Worm (Caenorhabditis elegans) whole organism, late embryonic: ENCODE measurements around the gene C30G12.1.

Experiments used
- C38D4.7 ChIP-seq: fragments of 200-800 bp; sonication (Bioruptor generic); optimal IDR thresholded peaks from 2 replicates; lab custom pipeline; 2018; ENCODE audit warnings: mild to moderate bottlenecking, missing genetic modification characterization, moderate library complexity, missing compliant biosample characterization
- F13H6.1 ChIP-seq: sonication (generic microtip); optimal IDR thresholded peaks from 2 replicates; lab custom pipeline; 2016; ENCODE audit warnings: missing genetic modification characterization, missing compliant biosample characterization
- ceh-14 ChIP-seq: sonication (generic microtip); optimal IDR thresholded peaks from 2 replicates; lab custom pipeline; 2016; ENCODE audit warnings: missing genotype, missing genetic modification characterization, missing compliant biosample characterization
- ceh-2 ChIP-seq: sonication (generic microtip); optimal IDR thresholded peaks from 2 replicates; lab custom pipeline; 2016; ENCODE audit warnings: missing genotype, missing genetic modification characterization, missing compliant biosample characterization
- ceh-24 ChIP-seq: sonication (generic microtip); optimal IDR thresholded peaks from 2 replicates; lab custom pipeline; 2016; ENCODE audit warnings: mild to moderate bottlenecking, missing genetic modification characterization, missing compliant biosample characterization
- ceh-30 ChIP-seq: fragments of 150-350 bp; optimal IDR thresholded peaks from 2 replicates; lab custom pipeline; 2014; ENCODE audit warnings: missing biosample characterization, missing genetic modification characterization
- ceh-31 ChIP-seq: sonication (generic microtip); optimal IDR thresholded peaks from 2 replicates; lab custom pipeline; 2016; ENCODE audit warnings: missing genetic modification characterization, missing compliant biosample characterization
- ceh-34 ChIP-seq: sonication (generic microtip); optimal IDR thresholded peaks from 2 replicates; lab custom pipeline; 2016; ENCODE audit warnings: mild to moderate bottlenecking, missing genetic modification characterization, missing compliant biosample characterization
- ceh-48 ChIP-seq: sonication (generic microtip); optimal IDR thresholded peaks from 2 replicates; lab custom pipeline; 2016; ENCODE audit warnings: missing genetic modification characterization, inconsistent platforms, missing compliant biosample characterization
- ceh-6 ChIP-seq: fragments of 200-800 bp; sonication (Bioruptor generic); optimal IDR thresholded peaks from 2 replicates; lab custom pipeline; 2018; ENCODE audit warnings: mild to moderate bottlenecking, missing genetic modification characterization, missing compliant biosample characterization
- che-1 ChIP-seq: sonication (generic microtip); optimal IDR thresholded peaks from 2 replicates; lab custom pipeline; 2016; ENCODE audit warnings: mild to moderate bottlenecking, missing genetic modification characterization, missing compliant biosample characterization
- dve-1 ChIP-seq: sonication (generic microtip); optimal IDR thresholded peaks from 2 replicates; lab custom pipeline; 2017; ENCODE audit warnings: antibody characterized with exemption, mild to moderate bottlenecking, missing genetic modification characterization, missing compliant biosample characterization
- ets-4 ChIP-seq: sonication (generic microtip); optimal IDR thresholded peaks from 2 replicates; lab custom pipeline; 2016; ENCODE audit warnings: missing genetic modification characterization, missing compliant biosample characterization
- eyg-1 ChIP-seq: sonication (generic microtip); optimal IDR thresholded peaks from 2 replicates; lab custom pipeline; 2016; ENCODE audit warnings: missing genotype, missing genetic modification characterization, missing compliant biosample characterization
- fax-1 ChIP-seq: sonication (generic microtip); optimal IDR thresholded peaks from 2 replicates; lab custom pipeline; 2016; ENCODE audit warnings: missing genotype, missing genetic modification characterization, missing compliant biosample characterization
- fkh-10 ChIP-seq: fragments of 150-350 bp; optimal IDR thresholded peaks from 2 replicates; lab custom pipeline; 2014; ENCODE audit warnings: missing biosample characterization, missing genetic modification reagents, missing genetic modification characterization
- hlh-15 ChIP-seq: sonication (generic microtip); optimal IDR thresholded peaks from 2 replicates; lab custom pipeline; 2016; ENCODE audit warnings: missing genetic modification characterization, missing compliant biosample characterization
- hlh-30 ChIP-seq: sonication (generic microtip); optimal IDR thresholded peaks from 2 replicates; lab custom pipeline; 2017; ENCODE audit warnings: antibody characterized with exemption, missing genetic modification characterization, missing compliant biosample characterization; ENCODE audit not compliant: insufficient read depth
- hlh-6 ChIP-seq: sonication (generic microtip); optimal IDR thresholded peaks from 2 replicates; lab custom pipeline; 2016; ENCODE audit warnings: missing genotype, missing genetic modification characterization, missing compliant biosample characterization
- lim-6 ChIP-seq: sonication (generic microtip); optimal IDR thresholded peaks from 2 replicates; lab custom pipeline; 2016; ENCODE audit warnings: missing genetic modification characterization, missing compliant biosample characterization
- lin-11 ChIP-seq: fragments of 200-800 bp; sonication (Bioruptor generic); optimal IDR thresholded peaks from 2 replicates; lab custom pipeline; 2018; ENCODE audit warnings: mild to moderate bottlenecking, missing genetic modification characterization, missing compliant biosample characterization
- madf-2 ChIP-seq: sonication (generic microtip); optimal IDR thresholded peaks from 2 replicates; lab custom pipeline; 2017; ENCODE audit warnings: missing genetic modification characterization, missing compliant biosample characterization
- mec-3 ChIP-seq: sonication (generic microtip); optimal IDR thresholded peaks from 2 replicates; lab custom pipeline; 2016; ENCODE audit warnings: borderline replicate concordance, missing genetic modification characterization, missing compliant biosample characterization
- nfya-1 ChIP-seq: sonication (generic microtip); optimal IDR thresholded peaks from 2 replicates; lab custom pipeline; 2017; ENCODE audit warnings: missing genetic modification characterization, mild to moderate bottlenecking, missing compliant biosample characterization, antibody characterized with exemption, moderate library complexity
- npax-4 ChIP-seq: sonication (generic microtip); optimal IDR thresholded peaks from 2 replicates; lab custom pipeline; 2016; ENCODE audit warnings: missing genetic modification characterization, missing compliant biosample characterization
- odd-2 ChIP-seq: sonication (generic microtip); optimal IDR thresholded peaks from 2 replicates; lab custom pipeline; 2017; ENCODE audit warnings: antibody characterized with exemption, mild to moderate bottlenecking, missing genetic modification characterization, missing compliant biosample characterization
- pax-1 ChIP-seq: fragments of 150-350 bp; optimal IDR thresholded peaks from 2 replicates; lab custom pipeline; 2014; ENCODE audit warnings: missing biosample characterization, missing genetic modification characterization
- pha-4 ChIP-seq: fragments of 150-350 bp; optimal IDR thresholded peaks from 2 replicates; lab custom pipeline; 2018; ENCODE audit warnings: missing biosample characterization, missing genetic modification reagents, missing genetic modification characterization
- pqm-1 ChIP-seq: sonication (generic microtip); optimal IDR thresholded peaks from 2 replicates; lab custom pipeline; 2016; ENCODE audit warnings: missing genetic modification characterization, missing compliant biosample characterization
- rnt-1 ChIP-seq: sonication (generic microtip); optimal IDR thresholded peaks from 2 replicates; lab custom pipeline; 2016; ENCODE audit warnings: missing genetic modification characterization, missing compliant biosample characterization
- tbx-2 ChIP-seq: sonication (generic microtip); optimal IDR thresholded peaks from 2 replicates; lab custom pipeline; 2016; ENCODE audit warnings: missing genetic modification characterization, missing compliant biosample characterization
- ttx-3 ChIP-seq: sonication (generic microtip); optimal IDR thresholded peaks from 2 replicates; lab custom pipeline; 2016; ENCODE audit warnings: missing genetic modification reagents, missing genetic modification characterization, missing compliant biosample characterization
- unc-3 ChIP-seq, 2 experiments: fragments of 200-800 bp in 1 of 2; sonication (Bioruptor generic) in 1 of 2; sonication (generic microtip) in 1 of 2; conservative IDR thresholded peaks in 1 of 2; optimal IDR thresholded peaks in 1 of 2; 2 replicates each; pipeline versions ENCODE4 v1.3.6 to Lab custom; 2016 to 2022; ENCODE audit warnings: missing compliant biosample characterization in 2 of 2, missing genetic modification characterization in 2 of 2, missing genetic modification reagents in 1 of 2
- unc-55 ChIP-seq: sonication (generic microtip); optimal IDR thresholded peaks from 2 replicates; lab custom pipeline; 2017; ENCODE audit warnings: missing biosample characterization, missing genetic modification reagents, missing genetic modification characterization
- zip-5 ChIP-seq: sonication (generic microtip); optimal IDR thresholded peaks from 2 replicates; lab custom pipeline; 2016; ENCODE audit warnings: missing genetic modification characterization, missing compliant biosample characterization

C30G12.1 gene

DNA sequence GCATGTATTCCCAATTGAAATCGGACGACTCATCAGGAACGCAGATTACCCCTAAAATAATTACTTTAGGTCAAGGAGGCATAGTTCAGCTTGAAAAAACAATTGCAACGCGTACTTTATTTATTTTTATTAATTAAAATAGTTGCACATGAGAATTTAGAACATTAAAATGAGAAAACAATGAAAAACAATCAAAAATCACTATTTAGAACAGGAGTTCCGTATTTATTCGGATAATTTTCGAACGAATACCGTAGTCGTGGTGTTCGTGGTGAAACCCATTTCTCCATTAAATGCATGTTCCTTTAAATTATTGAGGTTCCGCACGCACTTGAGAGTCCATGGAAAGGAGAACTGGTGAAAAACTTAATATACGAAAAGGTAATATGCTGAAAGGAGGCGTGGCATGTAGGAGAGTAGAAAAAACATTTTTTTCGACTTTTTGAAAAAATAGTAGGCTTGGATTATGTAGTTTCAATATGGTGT, 902 bp upstream of the C30G12.1 start, which contains the start of gene puf-8:
Gene puf-8 (minus strand): TSS at position 51 of the 486 bp plus-strand sequence.
- no peak for TF ChIP-seq unc-55 (GFP tag; lab: Kevin White, UChicago)
- no peak for TF ChIP-seq tbx-2
- no peak for TF ChIP-seq pha-4 (tag; lab: Kevin White, UChicago)
- TF ChIP-seq ceh-48, result no peak
- TF ChIP-seq dve-1 (tag; lab: Kevin White, UChicago), result no peak
- TF ChIP-seq npax-4 (tag; lab: Kevin White, UChicago), result no peak
- no peak for TF ChIP-seq lin-11
- no peak for TF ChIP-seq lim-6
- TF ChIP-seq pqm-1 (tag; lab: Kevin White, UChicago), result no peak
- no peak for TF ChIP-seq pax-1 (tag; lab: Kevin White, UChicago)
- TF ChIP-seq ceh-24 (tag; lab: Kevin White, UChicago), result no peak
- no peak for TF ChIP-seq eyg-1

DNA sequence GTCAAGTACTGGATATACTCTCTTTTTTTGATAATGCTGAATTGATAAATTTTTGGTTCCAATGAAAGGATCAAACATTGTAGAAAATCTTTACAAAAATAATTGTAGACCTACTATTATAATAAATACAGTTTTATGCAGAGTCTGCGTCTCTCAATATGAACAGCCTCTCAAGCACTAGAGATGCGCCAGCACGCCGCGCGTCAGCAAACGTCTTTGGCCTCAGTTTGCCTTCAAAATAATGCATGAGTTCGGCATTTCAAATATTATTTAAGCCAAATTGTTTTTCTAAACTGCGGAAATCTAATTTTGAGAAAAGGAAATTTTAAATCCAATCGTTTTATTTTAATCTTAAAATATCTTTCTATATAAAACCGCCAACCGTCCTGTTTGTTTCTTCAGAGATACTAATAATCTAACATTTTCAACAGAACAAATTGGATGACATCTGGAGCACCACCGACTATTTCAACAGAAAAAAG, 2.6 kb downstream of the C30G12.1 start, which contains the start of gene cul-4:
Gene cul-4 (plus strand): TSS at position 432 of the 482 bp plus-strand sequence.
- peak; percentile 10 for TF ChIP-seq ceh-31 (tag; lab: Kevin White, UChicago)
- peak; percentile 8 for TF ChIP-seq ceh-2 (tag; lab: Kevin White, UChicago)
- TF ChIP-seq nfya-1, result peak; percentile 40
- peak; percentile 14 for TF ChIP-seq ceh-14 (tag; lab: Kevin White, UChicago)
- TF ChIP-seq odd-2 (tag; lab: Kevin White, UChicago), result no peak
- TF ChIP-seq tbx-2, result peak; percentile 12
- TF ChIP-seq fax-1 (tag; lab: Kevin White, UChicago), result no peak

DNA sequence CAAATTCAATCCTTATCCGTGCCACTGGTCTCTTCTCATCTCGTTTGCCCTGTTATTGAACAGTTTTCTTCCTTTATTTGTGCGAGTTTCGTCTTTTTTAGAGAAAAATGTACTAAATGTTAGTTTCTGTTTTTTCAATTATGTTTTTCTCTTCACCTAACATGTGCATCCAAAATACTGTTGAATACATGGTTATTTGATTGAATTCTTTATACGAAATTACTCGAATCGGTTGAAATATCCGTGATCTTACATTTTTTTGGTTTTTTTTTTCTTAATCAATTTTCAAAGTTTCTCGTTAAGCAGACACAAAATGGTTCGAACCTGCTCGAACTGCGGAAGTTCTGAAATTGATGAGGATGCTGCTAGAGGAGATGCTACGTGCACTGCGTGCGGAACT, 6.4 kb downstream of the C30G12.1 start, which contains the start of gene brf-1:
Gene brf-1 (plus strand): TSS at position 301 of the 400 bp plus-strand sequence.
- TF ChIP-seq ttx-3 (tag; lab: Kevin White, UChicago), result no peak
- TF ChIP-seq rnt-1 (tag; lab: Kevin White, UChicago), result no peak
- no peak for TF ChIP-seq unc-3 (GFP tag; conservative IDR thresholded peaks at IDR 0.05; lab: Robert Waterston, UW)
- no peak for TF ChIP-seq unc-3 (tag; optimal IDR thresholded peaks at IDR 0.05; lab: Kevin White, UChicago)
- TF ChIP-seq C38D4.7, result no peak
- no peak for TF ChIP-seq zip-5
- no peak for TF ChIP-seq ceh-6 (GFP tag; lab: Kevin White, UChicago)
- no peak for TF ChIP-seq hlh-6 (tag; lab: Kevin White, UChicago)
- TF ChIP-seq, all 69 proteins: peak for 0

DNA sequence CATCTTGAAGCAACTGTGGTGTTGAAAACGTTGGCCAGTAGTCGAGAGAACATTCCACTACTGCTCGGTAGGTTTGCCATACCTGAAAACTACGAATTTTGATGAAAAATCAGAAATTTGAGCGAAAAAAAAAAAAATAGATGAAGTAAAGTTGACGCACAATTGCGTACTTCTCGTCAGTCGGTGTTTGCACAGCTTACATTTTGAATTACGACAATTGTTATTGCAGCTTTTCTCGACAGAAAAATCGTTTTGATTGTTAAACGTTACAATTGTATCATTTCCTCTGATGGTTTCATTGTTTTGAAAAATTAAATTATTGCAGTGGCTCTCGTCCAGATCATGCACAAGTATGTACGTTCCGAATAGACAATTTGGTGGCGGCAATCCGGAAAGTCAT, 10.9 kb downstream of the C30G12.1 start, which contains the start of the genes F45E12.5 and cnep-1:
Gene F45E12.5 (minus strand): TSS at position 93 of the 400 bp plus-strand sequence.
Gene cnep-1 (plus strand): TSS at position 326 of the 400 bp plus-strand sequence.
- TF ChIP-seq F13H6.1 (no peak), hlh-15 (tag; lab: Kevin White, UChicago) (no peak), pha-4 (tag; lab: Kevin White, UChicago) (no peak), npax-4 (tag; lab: Kevin White, UChicago) (no peak), madf-2 (tag; lab: Kevin White, UChicago) (no peak), che-1 (no peak), odd-2 (tag; lab: Kevin White, UChicago) (no peak), ceh-30 (tag; lab: Kevin White, UChicago) (no peak), fax-1 (tag; lab: Kevin White, UChicago) (no peak), ets-4 (no peak), fkh-10 (no peak), pqm-1 (tag; lab: Kevin White, UChicago) (no peak), mec-3 (tag; lab: Kevin White, UChicago) (no peak), ceh-34 (tag; lab: Kevin White, UChicago) (no peak), hlh-30 (tag; lab: Kevin White, UChicago) (no peak)
